Worm (Caenorhabditis elegans): Measurements from ENCODE around the gene ZK1307.3.

Gene ZK1307.3

ce11 chrII:9605954-9606353, 46.9 kb downstream of the ZK1307.3 start:
- TF ChIP-seq ceh-16 (tag; optimal IDR thresholded peaks at IDR 0.05) = peak; percentile 49
- peak; percentile 57 for TF ChIP-seq nhr-25 (tag; optimal IDR thresholded peaks at IDR 0.05)
- TF ChIP-seq mdl-1 (tag; optimal IDR thresholded peaks at IDR 0.05) = peak in 1 of 2 experiments; percentile 4
- no peak for TF ChIP-seq nhr-6 (tag; optimal IDR thresholded peaks at IDR 0.05)
- no peak for TF ChIP-seq mab-5 (tag; optimal IDR thresholded peaks at IDR 0.05)
- peak; percentile 72 for TF ChIP-seq blmp-1 (tag; optimal IDR thresholded peaks at IDR 0.05; ENCODE audit: insufficient read depth)
- peak; percentile 87 for TF ChIP-seq sma-9 (GFP tag; optimal IDR thresholded peaks at IDR 0.05)
- no peak for TF ChIP-seq sma-9 (tag; optimal IDR thresholded peaks at IDR 0.05)
- no peak for TF ChIP-seq nhr-129 (tag; optimal IDR thresholded peaks at IDR 0.05)
- peak; percentile 6 for TF ChIP-seq C34F6.9 (tag; optimal IDR thresholded peaks at IDR 0.05)
- no peak for TF ChIP-seq nhr-10 (tag; optimal IDR thresholded peaks at IDR 0.05)
- TF ChIP-seq nhr-21 (tag; optimal IDR thresholded peaks at IDR 0.05) = peak; percentile 54
- no peak for TF ChIP-seq peb-1 (tag; optimal IDR thresholded peaks at IDR 0.05)
- TF ChIP-seq R02D3.7 (tag; optimal IDR thresholded peaks at IDR 0.05) = no peak

- TF ChIP-seq sma-9 (GFP tag; optimal IDR thresholded peaks at IDR 0.05) (peak; percentile 59), sma-9 (tag; optimal IDR thresholded peaks at IDR 0.05) (no peak), egl-27 (tag; optimal IDR thresholded peaks at IDR 0.05) (no peak), crh-2 (tag; optimal IDR thresholded peaks at IDR 0.05) (peak; percentile 52), lsy-2 (tag; optimal IDR thresholded peaks at IDR 0.05) (peak in 1 of 2 experiments; percentile 20), lin-39 (tag; optimal IDR thresholded peaks at IDR 0.05) (no peak), nhr-129 (tag; optimal IDR thresholded peaks at IDR 0.05) (peak; percentile 65), nhr-25 (tag; optimal IDR thresholded peaks at IDR 0.05) (peak; percentile 17)
These were observed 47.5 kb downstream of the ZK1307.3 start, which contains the start of gene nhr-19 for ce11 chrII:9605336-9605735. Gene nhr-19 (minus strand): TSS chrII:9605526.

- TF ChIP-seq skn-1 (tag; optimal IDR thresholded peaks at IDR 0.05) (peak; percentile 27), elt-3 (tag; optimal IDR thresholded peaks at IDR 0.05) (no peak)
These were observed 48.1 kb downstream of the ZK1307.3 start for ce11 chrII:9604685-9605084.

- TF ChIP-seq sma-9 (GFP tag; optimal IDR thresholded peaks at IDR 0.05) = peak; percentile 65
- no peak for TF ChIP-seq sma-9 (tag; optimal IDR thresholded peaks at IDR 0.05)
- peak; percentile 13 for TF ChIP-seq nhr-25 (tag; optimal IDR thresholded peaks at IDR 0.05)
- TF ChIP-seq crh-2 (tag; optimal IDR thresholded peaks at IDR 0.05) = peak; percentile 10
- TF ChIP-seq lin-11 (tag; optimal IDR thresholded peaks at IDR 0.05) = no peak
- no peak for TF ChIP-seq nhr-11 (tag; optimal IDR thresholded peaks at IDR 0.05)
- peak; percentile 14 for TF ChIP-seq gmeb-1 (tag; optimal IDR thresholded peaks at IDR 0.05)
- peak; percentile 40 for TF ChIP-seq nhr-129 (tag; optimal IDR thresholded peaks at IDR 0.05)
- peak; percentile 8 for TF ChIP-seq fos-1 (tag; optimal IDR thresholded peaks at IDR 0.05)
These were observed 48.8 kb downstream of the ZK1307.3 start for ce11 chrII:9604063-9604462.

- TF ChIP-seq lin-39 (tag; optimal IDR thresholded peaks at IDR 0.05) (no peak), unc-62 (GFP tag; optimal IDR thresholded peaks at IDR 0.05) (peak; percentile 84), snpc-4 (tag; optimal IDR thresholded peaks at IDR 0.05) (peak; percentile 53), gmeb-1 (tag; optimal IDR thresholded peaks at IDR 0.05) (peak; percentile 87), nhr-237 (tag; optimal IDR thresholded peaks at IDR 0.05) (no peak), egl-27 (tag; optimal IDR thresholded peaks at IDR 0.05) (peak; percentile 96), mdl-1 (tag; optimal IDR thresholded peaks at IDR 0.05) (peak; percentile 99 to 100), nhr-10 (tag; optimal IDR thresholded peaks at IDR 0.05) (peak; percentile 54), Y55F3AM.14 (GFP tag; optimal IDR thresholded peaks at IDR 0.05) (peak; percentile 79), C34F6.9 (tag; optimal IDR thresholded peaks at IDR 0.05) (peak; percentile 98), sma-3 (GFP tag; optimal IDR thresholded peaks at IDR 0.05) (peak; percentile 96), elt-1 (tag; optimal IDR thresholded peaks at IDR 0.05) (no peak), lsy-2 (tag; optimal IDR thresholded peaks at IDR 0.05) (peak; percentile 32 to 95), sma-9 (GFP tag; optimal IDR thresholded peaks at IDR 0.05) (peak; percentile 99), sma-9 (tag; optimal IDR thresholded peaks at IDR 0.05) (peak; percentile 70), crh-2 (tag; optimal IDR thresholded peaks at IDR 0.05) (peak; percentile 97), ztf-1 (GFP tag; conservative IDR thresholded peaks at IDR 0.05) (no peak), nhr-6 (tag; optimal IDR thresholded peaks at IDR 0.05) (peak; percentile 96), elt-3 (tag; optimal IDR thresholded peaks at IDR 0.05) (no peak), nhr-129 (tag; optimal IDR thresholded peaks at IDR 0.05) (peak; percentile 98), zag-1 (tag; optimal IDR thresholded peaks at IDR 0.05) (peak; percentile 78), fos-1 (tag; optimal IDR thresholded peaks at IDR 0.05) (peak; percentile 96), mab-5 (tag; optimal IDR thresholded peaks at IDR 0.05) (peak; percentile 79), ztf-11 (tag; optimal IDR thresholded peaks at IDR 0.05) (no peak), dmd-4 (tag; optimal IDR thresholded peaks at IDR 0.05) (no peak), unc-55 (GFP tag; optimal IDR thresholded peaks at IDR 0.05) (peak; percentile 67), nhr-11 (tag; optimal IDR thresholded peaks at IDR 0.05) (peak; percentile 68), ztf-4 (tag; optimal IDR thresholded peaks at IDR 0.05) (peak; percentile 92), nhr-25 (tag; optimal IDR thresholded peaks at IDR 0.05) (peak; percentile 97), lin-13 (GFP tag; optimal IDR thresholded peaks at IDR 0.05) (peak; percentile 84), ceh-16 (tag; optimal IDR thresholded peaks at IDR 0.05) (no peak), sem-4 (tag; optimal IDR thresholded peaks at IDR 0.05) (peak; percentile 93), nhr-21 (tag; optimal IDR thresholded peaks at IDR 0.05) (peak; percentile 97), ama-1 (optimal IDR thresholded peaks at IDR 0.05) (peak; percentile 57), F13H6.1 (tag; optimal IDR thresholded peaks at IDR 0.05) (peak; percentile 96), skn-1 (tag; optimal IDR thresholded peaks at IDR 0.05) (peak; percentile 45), R02D3.7 (tag; optimal IDR thresholded peaks at IDR 0.05) (peak; percentile 22), alr-1 (tag; optimal IDR thresholded peaks at IDR 0.05) (peak; percentile 76)
These were observed 49.4 kb downstream of the ZK1307.3 start for ce11 chrII:9603419-9603818.
